Fruit fly (Drosophila melanogaster): ENCODE data around the gene CG2211.

The CG2211 gene

dm6 chr3L:1298509-1298908, 36.6 kb downstream of the CG2211 start, which contains the start of gene scf (continued):
- TF ChIP-seq nom (GFP tag; optimal IDR thresholded peaks at IDR 0.05) (peak; percentile 38), MTF-1 (GFP tag; optimal IDR thresholded peaks at IDR 0.05; ENCODE audit: borderline replicate concordance) (peak; percentile 24), CG17361 (GFP tag; IDR thresholded peaks at IDR 0.05) (no peak), pnt (GFP tag; optimal IDR thresholded peaks at IDR 0.05) (no peak), CG8765 (GFP tag; IDR thresholded peaks at IDR 0.05) (no peak), HmgZ (tag; optimal IDR thresholded peaks at IDR 0.05) (peak; percentile 26), CG6689 (GFP tag; IDR thresholded peaks at IDR 0.05) (no peak), CG4404 (GFP tag; IDR thresholded peaks at IDR 0.05) (no peak), CG31365 (tag; optimal IDR thresholded peaks at IDR 0.05) (no peak), unc-4 (GFP tag; IDR thresholded peaks at IDR 0.05; ENCODE audit: partially characterized antibody) (peak; percentile 42; the same call in 1 of the 2 replicates), Ptx1 (GFP tag; IDR thresholded peaks at IDR 0.05) (no peak), trem (tag; optimal IDR thresholded peaks at IDR 0.05) (peak; percentile 71), HLHmδ (GFP tag; optimal IDR thresholded peaks at IDR 0.05) (peak; percentile 35), Hmr (GFP tag; optimal IDR thresholded peaks at IDR 0.05) (no peak), Ravus (GFP tag; IDR thresholded peaks at IDR 0.05) (no peak), tna (GFP tag; IDR thresholded peaks at IDR 0.05; ENCODE audit: partially characterized antibody) (no peak), Atf3 (GFP tag; optimal IDR thresholded peaks at IDR 0.05) (no peak), Myb (GFP tag; optimal IDR thresholded peaks at IDR 0.05) (peak; percentile 20), CG15011 (GFP tag; optimal IDR thresholded peaks at IDR 0.05) (no peak), NC2β (GFP tag; optimal IDR thresholded peaks at IDR 0.05) (no peak), Jarid2 (GFP tag; optimal IDR thresholded peaks at IDR 0.05) (peak; percentile 80), CG2202 (tag; optimal IDR thresholded peaks at IDR 0.05) (no peak), Ssrp (tag; optimal IDR thresholded peaks at IDR 0.05) (no peak), prd (optimal IDR thresholded peaks at IDR 0.05) (no peak), prd (GFP tag; IDR thresholded peaks at IDR 0.05) (0 out of 3 replicates have a peak, but pooled peaks have one; percentile 32), ATbp (GFP tag; optimal IDR thresholded peaks at IDR 0.05) (no peak), mirr (GFP tag; optimal IDR thresholded peaks at IDR 0.05) (peak; percentile 31), cato (GFP tag; optimal IDR thresholded peaks at IDR 0.05; ENCODE audit: borderline replicate concordance) (no peak), br (optimal IDR thresholded peaks at IDR 0.05) (no peak), CG7556 (GFP tag; optimal IDR thresholded peaks at IDR 0.05) (no peak), usp (GFP tag; optimal IDR thresholded peaks at IDR 0.05) (no peak), Hr3 (GFP tag; optimal IDR thresholded peaks at IDR 0.05) (no peak), CG9817 (tag; optimal IDR thresholded peaks at IDR 0.05) (no peak), al (GFP tag; IDR thresholded peaks at IDR 0.05) (no peak), Optix (GFP tag; IDR thresholded peaks at IDR 0.05) (no peak), CG42726 (GFP tag; IDR thresholded peaks at IDR 0.05; ENCODE audit: partially characterized antibody) (0 out of 2 replicates have a peak, but pooled peaks have one; percentile 48), CG30020 (tag; optimal IDR thresholded peaks at IDR 0.05) (no peak), CG1647 (GFP tag; optimal IDR thresholded peaks at IDR 0.05) (no peak), twi (tag; optimal IDR thresholded peaks at IDR 0.05) (no peak), MESR4 (GFP tag; optimal IDR thresholded peaks at IDR 0.05) (peak; percentile 64), insv (GFP tag; optimal IDR thresholded peaks at IDR 0.05) (peak in 1 of 2 experiments; percentile 20), salm (tag; optimal IDR thresholded peaks at IDR 0.05) (no peak), eve (GFP tag; optimal IDR thresholded peaks at IDR 0.05) (no peak), CG11695 (GFP tag; IDR thresholded peaks at IDR 0.05) (0 out of 3 replicates have a peak, but pooled peaks have one; percentile 36), her (GFP tag; optimal IDR thresholded peaks at IDR 0.05) (no peak), Oaz (GFP tag; IDR thresholded peaks at IDR 0.05) (no peak), CG11560 (tag; IDR thresholded peaks at IDR 0.05) (no peak), sima (GFP tag; optimal IDR thresholded peaks at IDR 0.05) (no peak), Gsc (GFP tag; IDR thresholded peaks at IDR 0.05) (no peak), sug (tag; optimal IDR thresholded peaks at IDR 0.05) (peak; percentile 40), ash1 (GFP tag; optimal IDR thresholded peaks at IDR 0.05) (no peak), Meics (GFP tag; optimal IDR thresholded peaks at IDR 0.05) (no peak)

All from whole organism, embryonic.